Worm (Caenorhabditis elegans) whole organism, midembryonic: ENCODE data around the gene rha-1.

Source experiments
- T22C8.4 ChIP-seq: fragments of 200-800 bp; sonication (Bioruptor generic); IDR thresholded peaks from 2 replicates; pipeline ENCODE4 v1.3.6; 2022; ENCODE audit warnings: missing genetic modification characterization, missing compliant biosample characterization
- cog-1 ChIP-seq: sonication (generic microtip); optimal IDR thresholded peaks from 2 replicates; lab custom pipeline; 2016; ENCODE audit warnings: missing genetic modification characterization, missing compliant biosample characterization
- flt-1 ChIP-seq: fragments of 200-800 bp; sonication (Bioruptor generic); IDR thresholded peaks from 2 replicates; pipeline ENCODE4 v1.3.6; 2022; ENCODE audit warnings: missing genetic modification characterization, missing compliant biosample characterization
- klf-2 ChIP-seq: fragments of 200-800 bp; sonication (Bioruptor generic); conservative IDR thresholded peaks from 2 replicates; pipeline ENCODE4 v1.3.6; 2022; ENCODE audit warnings: missing genetic modification reagents, missing genetic modification characterization, missing compliant biosample characterization
- med-1 ChIP-seq: sonication (generic microtip); optimal IDR thresholded peaks from 2 replicates; lab custom pipeline; 2017; ENCODE audit warnings: missing genetic modification characterization, mild to moderate bottlenecking, missing compliant biosample characterization, antibody characterized with exemption, missing genetic modification reagents; ENCODE audit not compliant: insufficient read depth
- ref-1 ChIP-seq: fragments of 200-800 bp; sonication (Bioruptor generic); conservative IDR thresholded peaks from 2 replicates; pipeline ENCODE4 v1.3.6; 2022; ENCODE audit warnings: missing genetic modification reagents, missing genetic modification characterization, missing compliant biosample characterization
- tab-1 ChIP-seq: fragments of 200-800 bp; sonication (Bioruptor generic); IDR thresholded peaks from 2 replicates; pipeline ENCODE4 v1.3.6; 2022; ENCODE audit warnings: missing genetic modification characterization, missing compliant biosample characterization
- ztf-23 ChIP-seq: fragments of 200-800 bp; sonication (Bioruptor generic); IDR thresholded peaks from 2 replicates; pipeline ENCODE4 v1.3.6; 2022; ENCODE audit warnings: missing genetic modification reagents, missing genetic modification characterization, missing compliant biosample characterization
- ztf-29 ChIP-seq: fragments of 200-800 bp; sonication (Bioruptor generic); IDR thresholded peaks from 2 replicates; pipeline ENCODE4 v1.3.6; 2022; ENCODE audit warnings: missing genetic modification reagents, missing genetic modification characterization, missing compliant biosample characterization

rha-1 gene

ce11 chrII:8920955-8921354, 37.5 kb upstream of the rha-1 start:
- TF ChIP-seq ztf-23 (no peak), ztf-29 (GFP tag; lab: Robert Waterston, UW) (no peak), med-1 (GFP tag; lab: Kevin White, UChicago) (no peak), T22C8.4 (GFP tag; lab: Robert Waterston, UW) (no peak), cog-1 (tag; lab: Kevin White, UChicago) (no peak), tab-1 (GFP tag; lab: Robert Waterston, UW) (no peak), flt-1 (GFP tag; lab: Robert Waterston, UW) (no peak), klf-2 (GFP tag; lab: Robert Waterston, UW) (no peak), ref-1 (GFP tag; lab: Robert Waterston, UW) (no peak)

- TF ChIP-seq ztf-29 (GFP tag; lab: Robert Waterston, UW), result no peak
- TF ChIP-seq ztf-23, result no peak
- no peak for TF ChIP-seq tab-1 (GFP tag; lab: Robert Waterston, UW)
- TF ChIP-seq T22C8.4 (GFP tag; lab: Robert Waterston, UW), result no peak
- no peak for TF ChIP-seq med-1 (GFP tag; lab: Kevin White, UChicago)
- no peak for TF ChIP-seq ref-1 (GFP tag; lab: Robert Waterston, UW)
- no peak for TF ChIP-seq flt-1 (GFP tag; lab: Robert Waterston, UW)
- TF ChIP-seq klf-2 (GFP tag; lab: Robert Waterston, UW), result no peak
- TF ChIP-seq cog-1 (tag; lab: Kevin White, UChicago), result no peak
Measured at ce11 chrII:8920315-8920714, 36.9 kb upstream of the rha-1 start.

ce11 chrII:8917339-8917738, 33.9 kb upstream of the rha-1 start:
- TF ChIP-seq ztf-29 (GFP tag; lab: Robert Waterston, UW) (no peak), ztf-23 (no peak), T22C8.4 (GFP tag; lab: Robert Waterston, UW) (no peak), flt-1 (GFP tag; lab: Robert Waterston, UW) (no peak)

ce11 chrII:8916656-8917055, 33.2 kb upstream of the rha-1 start:
- TF ChIP-seq cog-1 (tag; lab: Kevin White, UChicago), result no peak
- TF ChIP-seq flt-1 (GFP tag; lab: Robert Waterston, UW), result no peak
- TF ChIP-seq T22C8.4 (GFP tag; lab: Robert Waterston, UW), result no peak
- no peak for TF ChIP-seq med-1 (GFP tag; lab: Kevin White, UChicago)
- TF ChIP-seq ref-1 (GFP tag; lab: Robert Waterston, UW), result no peak
- TF ChIP-seq ztf-29 (GFP tag; lab: Robert Waterston, UW), result no peak
- no peak for TF ChIP-seq ztf-23
- no peak for TF ChIP-seq klf-2 (GFP tag; lab: Robert Waterston, UW)
- no peak for TF ChIP-seq tab-1 (GFP tag; lab: Robert Waterston, UW)

- TF ChIP-seq klf-2 (GFP tag; lab: Robert Waterston, UW) (no peak), tab-1 (GFP tag; lab: Robert Waterston, UW) (no peak), med-1 (GFP tag; lab: Kevin White, UChicago) (no peak), flt-1 (GFP tag; lab: Robert Waterston, UW) (no peak), ztf-29 (GFP tag; lab: Robert Waterston, UW) (no peak), ref-1 (GFP tag; lab: Robert Waterston, UW) (no peak), cog-1 (tag; lab: Kevin White, UChicago) (no peak), ztf-23 (no peak), T22C8.4 (GFP tag; lab: Robert Waterston, UW) (no peak)
Measured at ce11 chrII:8914654-8915053, 31.2 kb upstream of the rha-1 start.

- TF ChIP-seq T22C8.4 (GFP tag; lab: Robert Waterston, UW), result no peak
Measured at ce11 chrII:8912523-8913017, 29.1 kb upstream of the rha-1 start.

- TF ChIP-seq T22C8.4 (GFP tag; lab: Robert Waterston, UW) (no peak), klf-2 (GFP tag; lab: Robert Waterston, UW) (no peak), ztf-23 (no peak), flt-1 (GFP tag; lab: Robert Waterston, UW) (no peak), ztf-29 (GFP tag; lab: Robert Waterston, UW) (no peak), tab-1 (GFP tag; lab: Robert Waterston, UW) (no peak), cog-1 (tag; lab: Kevin White, UChicago) (no peak), med-1 (GFP tag; lab: Kevin White, UChicago) (no peak), ref-1 (GFP tag; lab: Robert Waterston, UW) (no peak)
Measured at ce11 chrII:8911929-8912328, 28.5 kb upstream of the rha-1 start, which contains the start of gene B0457.4. Gene B0457.4, minus strand, starts transcription at chrII:8912029.

- TF ChIP-seq T22C8.4 (GFP tag; lab: Robert Waterston, UW), result no peak
- TF ChIP-seq ztf-23, result no peak
- no peak for TF ChIP-seq ztf-29 (GFP tag; lab: Robert Waterston, UW)
- no peak for TF ChIP-seq med-1 (GFP tag; lab: Kevin White, UChicago)
- TF ChIP-seq klf-2 (GFP tag; lab: Robert Waterston, UW), result no peak
- TF ChIP-seq tab-1 (GFP tag; lab: Robert Waterston, UW), result no peak
- no peak for TF ChIP-seq ref-1 (GFP tag; lab: Robert Waterston, UW)
- TF ChIP-seq flt-1 (GFP tag; lab: Robert Waterston, UW), result no peak
- no peak for TF ChIP-seq cog-1 (tag; lab: Kevin White, UChicago)
Measured at ce11 chrII:8903871-8904270, 20.4 kb upstream of the rha-1 start.

ce11 chrII:8899357-8899748, 15.9 kb upstream of the rha-1 start:
- TF ChIP-seq T22C8.4 (GFP tag; lab: Robert Waterston, UW) (no peak), cog-1 (tag; lab: Kevin White, UChicago) (no peak), tab-1 (GFP tag; lab: Robert Waterston, UW) (no peak), ztf-23 (no peak), ref-1 (GFP tag; lab: Robert Waterston, UW) (no peak), flt-1 (GFP tag; lab: Robert Waterston, UW) (no peak), ztf-29 (GFP tag; lab: Robert Waterston, UW) (no peak), med-1 (GFP tag; lab: Kevin White, UChicago) (no peak)
